Fruit fly (Drosophila melanogaster): Measurements from ENCODE around the gene Rsod.

Gene Rsod

DNA sequence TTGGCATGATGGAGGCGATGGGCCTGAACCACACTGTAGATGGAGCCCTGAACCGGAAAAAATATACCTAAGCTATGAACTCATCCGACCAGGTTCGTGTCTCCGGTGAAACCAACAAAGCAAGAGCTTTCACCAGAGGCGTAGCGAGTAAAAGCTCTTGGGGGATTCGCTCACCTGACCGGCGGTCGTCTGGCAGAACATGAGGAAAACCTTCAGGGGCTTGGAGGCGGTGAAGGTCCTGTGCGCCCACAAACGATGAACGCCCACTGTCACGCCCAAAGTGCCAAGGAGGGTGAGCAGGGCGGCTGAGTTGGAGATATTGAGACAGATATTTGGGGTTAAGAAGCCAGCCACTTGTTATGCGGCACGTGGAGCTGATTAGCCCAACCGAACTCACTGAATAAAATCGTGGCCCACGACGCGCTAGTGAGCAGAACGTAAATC is 24.6 kb upstream of the Rsod start (continued):
- no peak for TF ChIP-seq Lpt (GFP tag; optimal IDR thresholded peaks at IDR 0.05)
- no peak for TF ChIP-seq Tbp (GFP tag; optimal IDR thresholded peaks at IDR 0.05)
- peak; percentile 36; the same call in 1 of the 2 replicates for TF ChIP-seq CG10366 (GFP tag; IDR thresholded peaks at IDR 0.05)
- peak; percentile 46 for TF ChIP-seq Dek (tag; optimal IDR thresholded peaks at IDR 0.05)
- TF ChIP-seq h (optimal IDR thresholded peaks at IDR 0.05), result no peak
- peak; percentile 10 for TF ChIP-seq phol (tag; optimal IDR thresholded peaks at IDR 0.05)
- TF ChIP-seq CkIIα-i1 (GFP tag; IDR thresholded peaks at IDR 0.05), result no peak
- no peak for TF ChIP-seq MTF-1 (GFP tag; optimal IDR thresholded peaks at IDR 0.05; ENCODE audit: borderline replicate concordance)
- TF ChIP-seq sc (optimal IDR thresholded peaks at IDR 0.05), result no peak
- no peak for TF ChIP-seq sc (GFP tag; optimal IDR thresholded peaks at IDR 0.05)
- TF ChIP-seq sim (GFP tag; IDR thresholded peaks at IDR 0.05), result no peak
- TF ChIP-seq NFAT (GFP tag; IDR thresholded peaks at IDR 0.05), result peak; percentile 74
- no peak for TF ChIP-seq CG8388 (GFP tag; optimal IDR thresholded peaks at IDR 0.05)
- no peak for TF ChIP-seq Doc3 (GFP tag; IDR thresholded peaks at IDR 0.05; ENCODE audit: partially characterized antibody)
- TF ChIP-seq CG11695 (GFP tag; IDR thresholded peaks at IDR 0.05), result peak; percentile 59; the same call in 1 of the 3 replicates
- no peak for TF ChIP-seq CG7357 (GFP tag; IDR thresholded peaks at IDR 0.05)
- TF ChIP-seq Atf-2 (GFP tag; optimal IDR thresholded peaks at IDR 0.05), result no peak
- 0 out of 2 replicates have a peak, but pooled peaks have one; percentile 16 for TF ChIP-seq Rx (GFP tag; IDR thresholded peaks at IDR 0.05)
- TF ChIP-seq az2 (GFP tag; optimal IDR thresholded peaks at IDR 0.05), result no peak
- TF ChIP-seq zfh2 (GFP tag; optimal IDR thresholded peaks at IDR 0.05), result peak; percentile 53
- TF ChIP-seq prd (optimal IDR thresholded peaks at IDR 0.05), result no peak
- peak; percentile 69 for TF ChIP-seq prd (GFP tag; IDR thresholded peaks at IDR 0.05)
- TF ChIP-seq dan (GFP tag; IDR thresholded peaks at IDR 0.05), result no peak
- no peak; the same call in 1 of the 2 replicates for TF ChIP-seq CG4360 (GFP tag; IDR thresholded peaks at IDR 0.05)
- peak; percentile 29 for TF ChIP-seq Blimp-1 (GFP tag; optimal IDR thresholded peaks at IDR 0.05)
- no peak for TF ChIP-seq C15 (GFP tag; IDR thresholded peaks at IDR 0.05)
- TF ChIP-seq crol (GFP tag; IDR thresholded peaks at IDR 0.05), result no peak
- TF ChIP-seq HLH3B (GFP tag; IDR thresholded peaks at IDR 0.05), result no peak
- TF ChIP-seq Ptx1 (GFP tag; IDR thresholded peaks at IDR 0.05), result peak; percentile 70
- no peak for TF ChIP-seq CG33557 (GFP tag; optimal IDR thresholded peaks at IDR 0.05)
- no peak for TF ChIP-seq CG18476 (GFP tag; optimal IDR thresholded peaks at IDR 0.05)
- no peak for TF ChIP-seq CG16813 (GFP tag; IDR thresholded peaks at IDR 0.05; ENCODE audit: partially characterized antibody)
- 0 out of 2 replicates have a peak, but pooled peaks have one; percentile 25 for TF ChIP-seq tna (GFP tag; IDR thresholded peaks at IDR 0.05; ENCODE audit: partially characterized antibody)
- no peak for TF ChIP-seq CG10979 (tag; optimal IDR thresholded peaks at IDR 0.05)
- no peak for TF ChIP-seq NC2β (GFP tag; optimal IDR thresholded peaks at IDR 0.05)
- no peak for TF ChIP-seq Elba2 (GFP tag; optimal IDR thresholded peaks at IDR 0.05)
- peak; percentile 47 for TF ChIP-seq CG8944 (GFP tag; optimal IDR thresholded peaks at IDR 0.05)
- TF ChIP-seq CG13624 (GFP tag; optimal IDR thresholded peaks at IDR 0.05), result no peak
- no peak for TF ChIP-seq Nf-YB (GFP tag; optimal IDR thresholded peaks at IDR 0.05)
- peak in 1 of 2 experiments; percentile 44 for TF ChIP-seq Pdp1 (GFP tag; optimal IDR thresholded peaks at IDR 0.05)
- no peak for TF ChIP-seq Gsc (GFP tag; IDR thresholded peaks at IDR 0.05)
- TF ChIP-seq HLH54F (GFP tag; optimal IDR thresholded peaks at IDR 0.05), result peak; percentile 60
- no peak for TF ChIP-seq bbx (GFP tag; IDR thresholded peaks at IDR 0.05; ENCODE audit: partially characterized antibody)
- TF ChIP-seq MBD-R2 (GFP tag; IDR thresholded peaks at IDR 0.05), result peak; percentile 66
- TF ChIP-seq CG17385 (GFP tag; optimal IDR thresholded peaks at IDR 0.05), result no peak
- peak; percentile 99 for TF ChIP-seq Hey (tag; optimal IDR thresholded peaks at IDR 0.05)
- TF ChIP-seq Drgx (GFP tag; IDR thresholded peaks at IDR 0.05), result peak; percentile 35; the same call in 1 of the 2 replicates
- no peak for TF ChIP-seq CG6254 (GFP tag; optimal IDR thresholded peaks at IDR 0.05)
- no peak for TF ChIP-seq insv (GFP tag; optimal IDR thresholded peaks at IDR 0.05)
- no peak for TF ChIP-seq Camta (GFP tag; optimal IDR thresholded peaks at IDR 0.05)
- TF ChIP-seq lab (GFP tag; optimal IDR thresholded peaks at IDR 0.05), result peak; percentile 76
- 0 out of 2 replicates have a peak, but pooled peaks have one; percentile 16 for TF ChIP-seq CG6272 (GFP tag; IDR thresholded peaks at IDR 0.05)

Measured in whole organism, embryonic.